Worm (Caenorhabditis elegans) whole organism, L4/young adult: ENCODE measurements around the gene aip-1.

Experiments used
- dao-5 ChIP-seq: sonication (generic microtip); optimal IDR thresholded peaks from 2 replicates; lab custom pipeline; 2016; ENCODE audit warnings: missing genotype, missing genetic modification characterization, moderate library complexity, missing compliant biosample characterization
- him-1 ChIP-seq: sonication (generic microtip); optimal IDR thresholded peaks from 2 replicates; lab custom pipeline; 2016; ENCODE audit warnings: missing genotype, missing genetic modification reagents, missing genetic modification characterization, missing compliant biosample characterization

ce11 chrV:13992485-13992884 is 19.6 kb upstream of the aip-1 start, which contains the start of gene droe-4:
- TF ChIP-seq him-1 (tag; lab: Kevin White, UChicago): no peak
- no peak for TF ChIP-seq dao-5
